Worm (Caenorhabditis elegans): ENCODE measurements around the gene rpia-1.

DNA sequence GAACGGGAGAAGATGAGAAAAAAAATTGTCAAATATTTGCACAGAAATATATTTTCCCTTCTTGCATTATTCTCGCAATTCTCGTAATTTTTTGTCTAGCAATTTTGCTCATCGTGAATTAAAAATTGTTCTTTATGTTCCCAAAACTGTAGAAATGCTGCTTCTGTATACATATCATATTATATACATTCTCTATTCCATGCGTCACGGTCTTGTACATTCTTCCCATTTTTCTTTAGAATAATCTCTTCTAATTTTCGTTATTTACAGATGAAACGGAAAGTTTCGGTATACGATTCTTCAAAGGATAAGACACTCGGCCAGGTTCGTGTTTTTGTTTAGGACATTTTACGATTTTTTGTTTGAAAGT is 44.6 kb downstream of the rpia-1 start, which contains the start of gene acs-4:
- no peak for TF ChIP-seq dao-5 (tag; optimal IDR thresholded peaks at IDR 0.05)
- no peak for TF ChIP-seq him-1 (tag; optimal IDR thresholded peaks at IDR 0.05)
- TF ChIP-seq W03F9.2 (tag; optimal IDR thresholded peaks at IDR 0.05): no peak
